Fruit fly (Drosophila melanogaster): ENCODE measurements around the gene CG18666.

DNA sequence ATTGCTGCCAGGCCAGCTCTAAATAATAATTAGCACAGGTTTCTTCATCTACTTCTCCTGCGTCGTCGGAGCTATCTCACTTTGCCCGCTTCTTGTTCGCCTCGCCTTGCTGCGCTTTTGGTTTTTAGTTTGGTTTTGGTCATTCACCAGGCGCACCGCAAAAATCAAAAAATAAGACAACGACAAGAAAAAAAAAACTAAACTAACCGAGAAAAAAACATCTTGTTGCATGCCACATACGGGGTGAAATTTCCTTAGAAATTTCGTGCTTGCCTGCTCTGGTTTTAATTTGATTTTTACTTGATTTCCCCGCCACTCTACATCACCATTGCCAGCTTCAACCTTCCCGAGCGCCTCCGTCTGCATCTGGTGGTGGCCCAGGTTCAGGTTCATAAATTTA lies 7.2 kb downstream of the CG18666 start:
- no peak for TF ChIP-seq insv (optimal IDR thresholded peaks at IDR 0.05)
- no peak for TF ChIP-seq h (optimal IDR thresholded peaks at IDR 0.05)
